Fruit fly (Drosophila melanogaster) whole organism, embryonic: ENCODE data around the gene Mgat4b.

Source experiments
- Aef1 ChIP-seq: fragments of 200-800 bp; sonication (Bioruptor generic); IDR thresholded peaks from 3 replicates; pipeline ENCODE4 v1.3.6; 2022; ENCODE audit warnings: missing biosample characterization, missing genetic modification characterization
- Antp ChIP-seq: fragments of 200-800 bp; sonication (Bioruptor generic); optimal IDR thresholded peaks from 3 replicates; lab custom pipeline; 2016; ENCODE audit warnings: missing biosample characterization, missing genetic modification characterization
- CG10209 ChIP-seq: fragments of 200-800 bp; sonication (Bioruptor generic); optimal IDR thresholded peaks from 3 replicates; lab custom pipeline; 2017; ENCODE audit warnings: missing biosample characterization, mild to moderate bottlenecking, missing genetic modification characterization, missing genetic modification reagents
- CG10654 ChIP-seq: fragments of 200-800 bp; sonication (Bioruptor generic); optimal IDR thresholded peaks from 2 replicates; lab custom pipeline; 2016; ENCODE audit warnings: missing biosample characterization, missing genetic modification characterization
- CG1233 ChIP-seq: fragments of 200-800 bp; sonication (Bioruptor generic); optimal IDR thresholded peaks from 4 replicates; lab custom pipeline; 2018; ENCODE audit warnings: missing biosample characterization, mild to moderate bottlenecking, missing genetic modification characterization
- CG12391 ChIP-seq: fragments of 200-800 bp; sonication (Bioruptor generic); optimal IDR thresholded peaks from 3 replicates; lab custom pipeline; 2018; ENCODE audit warnings: missing biosample characterization, mild to moderate bottlenecking, missing genetic modification characterization, moderate library complexity
- CG12769 ChIP-seq: fragments of 200-800 bp; sonication (Bioruptor generic); optimal IDR thresholded peaks from 2 replicates; lab custom pipeline; 2019; ENCODE audit warnings: missing biosample characterization, mild to moderate bottlenecking, missing genetic modification characterization, moderate library complexity
- CG1529 ChIP-seq: fragments of 200-800 bp; sonication (Bioruptor generic); optimal IDR thresholded peaks from 3 replicates; lab custom pipeline; 2018; ENCODE audit warnings: missing biosample characterization, missing genetic modification characterization
- CG15696 ChIP-seq: fragments of 200-800 bp; sonication (Bioruptor generic); optimal IDR thresholded peaks from 2 replicates; lab custom pipeline; 2019; ENCODE audit warnings: missing biosample characterization, mild to moderate bottlenecking, missing genetic modification characterization, moderate library complexity
- CG1792 ChIP-seq: fragments of 200-800 bp; sonication (Bioruptor generic); optimal IDR thresholded peaks from 2 replicates; lab custom pipeline; 2016; ENCODE audit warnings: missing biosample characterization, missing genetic modification characterization
- CG18011 ChIP-seq: fragments of 200-800 bp; sonication (Bioruptor generic); optimal IDR thresholded peaks from 2 replicates; lab custom pipeline; 2017; ENCODE audit warnings: missing biosample characterization, missing genetic modification characterization, mild to moderate bottlenecking, moderate library complexity, missing genotype
- CG2202 ChIP-seq: fragments of 200-800 bp; sonication (Bioruptor generic); optimal IDR thresholded peaks from 2 replicates; lab custom pipeline; 2018; ENCODE audit warnings: missing biosample characterization, mild to moderate bottlenecking, missing genetic modification characterization
- CG30403 ChIP-seq: fragments of 200-800 bp; sonication (Bioruptor generic); optimal IDR thresholded peaks from 3 replicates; lab custom pipeline; 2016; ENCODE audit warnings: missing biosample characterization, missing genetic modification characterization
- CG31224 ChIP-seq: fragments of 200-800 bp; sonication (Bioruptor generic); IDR thresholded peaks from 2 replicates; pipeline ENCODE4 v1.3.6; 2022; ENCODE audit warnings: missing biosample characterization, missing genetic modification characterization
- CG32532 ChIP-seq: fragments of 200-800 bp; sonication (Bioruptor generic); IDR thresholded peaks from 2 replicates; pipeline ENCODE4 v1.3.6; 2022; ENCODE audit warnings: missing biosample characterization, missing genetic modification characterization
- CG6175 ChIP-seq: fragments of 200-800 bp; sonication (Bioruptor generic); IDR thresholded peaks from 3 replicates; pipeline ENCODE4 v1.3.6; 2022; ENCODE audit warnings: missing biosample characterization, missing genetic modification characterization
- CG6272 ChIP-seq: fragments of 200-800 bp; sonication (Bioruptor generic); IDR thresholded peaks from 2 replicates; pipeline ENCODE4 v1.3.6; 2022; ENCODE audit warnings: missing biosample characterization, missing genetic modification characterization
- CG7357 ChIP-seq: fragments of 200-800 bp; sonication (Bioruptor generic); IDR thresholded peaks from 3 replicates; pipeline ENCODE4 v1.3.6; 2022; ENCODE audit warnings: missing biosample characterization, missing genetic modification characterization
- CG8388 ChIP-seq: fragments of 200-800 bp; sonication (Bioruptor generic); optimal IDR thresholded peaks from 2 replicates; lab custom pipeline; 2019; ENCODE audit warnings: missing biosample characterization, mild to moderate bottlenecking, missing genetic modification characterization, moderate library complexity
- CG8944 ChIP-seq: fragments of 200-800 bp; sonication (Bioruptor generic); optimal IDR thresholded peaks from 3 replicates; lab custom pipeline; 2016; ENCODE audit warnings: missing biosample characterization, missing genetic modification characterization
- CG9817 ChIP-seq: fragments of 200-800 bp; sonication (Bioruptor generic); optimal IDR thresholded peaks from 2 replicates; lab custom pipeline; 2018; ENCODE audit warnings: missing biosample characterization, mild to moderate bottlenecking, missing genetic modification characterization, moderate library complexity
- CTCF ChIP-seq: fragments of 200-800 bp; sonication (Bioruptor generic); optimal IDR thresholded peaks from 2 replicates; lab custom pipeline; 2017; ENCODE audit warnings: missing biosample characterization, mild to moderate bottlenecking, missing genetic modification characterization, moderate library complexity
- ERR ChIP-seq: fragments of 200-800 bp; sonication (Bioruptor generic); optimal IDR thresholded peaks from 2 replicates; lab custom pipeline; 2016; ENCODE audit warnings: missing biosample characterization, missing genetic modification characterization
- HmgD ChIP-seq: fragments of 200-800 bp; sonication (Bioruptor generic); optimal IDR thresholded peaks from 3 replicates; lab custom pipeline; 2016; ENCODE audit warnings: missing biosample characterization, missing genetic modification characterization
- Hmx ChIP-seq: fragments of 200-800 bp; sonication (Bioruptor generic); optimal IDR thresholded peaks from 2 replicates; lab custom pipeline; 2016; ENCODE audit warnings: missing biosample characterization, missing genetic modification characterization
- Lim3 ChIP-seq: fragments of 200-800 bp; sonication (Bioruptor generic); IDR thresholded peaks from 2 replicates; pipeline ENCODE4 v1.3.6; 2022; ENCODE audit warnings: missing biosample characterization, missing genetic modification characterization
- Ptx1 ChIP-seq: fragments of 200-800 bp; sonication (Bioruptor generic); IDR thresholded peaks from 2 replicates; pipeline ENCODE4 v1.3.6; 2022; ENCODE audit warnings: missing biosample characterization, missing genetic modification characterization
- Sox100B ChIP-seq: fragments of 200-800 bp; sonication (Bioruptor generic); optimal IDR thresholded peaks from 3 replicates; lab custom pipeline; 2018; ENCODE audit warnings: missing biosample characterization, mild to moderate bottlenecking, missing genetic modification characterization
- ac ChIP-seq: fragments of 200-800 bp; sonication (Bioruptor generic); optimal IDR thresholded peaks from 3 replicates; lab custom pipeline; 2017; ENCODE audit warnings: missing biosample characterization, mild to moderate bottlenecking, missing genetic modification characterization
- ase ChIP-seq: fragments of 200-800 bp; sonication (Bioruptor generic); IDR thresholded peaks from 3 replicates; pipeline ENCODE4 v1.3.6; 2022; ENCODE audit warnings: missing biosample characterization, missing genetic modification characterization
- bcd ChIP-seq: fragments of 200-800 bp; sonication (Bioruptor generic); optimal IDR thresholded peaks from 2 replicates; lab custom pipeline; 2017; ENCODE audit warnings: missing biosample characterization, mild to moderate bottlenecking, missing genetic modification characterization
- crp ChIP-seq, 2 experiments: fragments of 200-800 bp; sonication (Bioruptor generic); optimal IDR thresholded peaks; 2 replicates in 1 of 2; 3 replicates in 1 of 2; lab custom pipeline; 2017; ENCODE audit warnings: missing biosample characterization in 2 of 2, missing genetic modification characterization in 2 of 2, mild to moderate bottlenecking in 1 of 2, moderate library complexity in 1 of 2
- dan ChIP-seq: fragments of 200-800 bp; sonication (Bioruptor generic); IDR thresholded peaks from 2 replicates; pipeline ENCODE4 v1.3.6; 2022; ENCODE audit warnings: missing biosample characterization, missing genetic modification characterization
- ems ChIP-seq: fragments of 200-800 bp; sonication (Bioruptor generic); optimal IDR thresholded peaks from 3 replicates; lab custom pipeline; 2016; ENCODE audit warnings: missing biosample characterization, missing genetic modification characterization
- gce ChIP-seq: fragments of 200-800 bp; sonication (Bioruptor generic); IDR thresholded peaks from 3 replicates; pipeline ENCODE4 v1.3.6; 2022; ENCODE audit warnings: missing biosample characterization, missing genetic modification characterization
- gro ChIP-seq: fragments of 200-800 bp; sonication (Bioruptor generic); optimal IDR thresholded peaks from 2 replicates; lab custom pipeline; 2016; ENCODE audit warnings: missing biosample characterization, missing genetic modification characterization
- gsb ChIP-seq: fragments of 200-800 bp; sonication (Bioruptor generic); IDR thresholded peaks from 2 replicates; pipeline ENCODE4 v1.3.6; 2022; ENCODE audit warnings: missing biosample characterization, missing genetic modification characterization
- jumu ChIP-seq: fragments of 200-800 bp; sonication (Bioruptor generic); optimal IDR thresholded peaks from 3 replicates; lab custom pipeline; 2016; ENCODE audit warnings: missing biosample characterization, missing genetic modification characterization
- lilli ChIP-seq: fragments of 200-800 bp; sonication (Bioruptor generic); optimal IDR thresholded peaks from 3 replicates; lab custom pipeline; 2016; ENCODE audit warnings: missing biosample characterization, missing genetic modification characterization
- p53 ChIP-seq: fragments of 200-800 bp; sonication (Bioruptor generic); optimal IDR thresholded peaks from 2 replicates; lab custom pipeline; 2016; ENCODE audit warnings: missing biosample characterization, missing genetic modification characterization
- pb ChIP-seq: fragments of 200-800 bp; sonication (Bioruptor generic); optimal IDR thresholded peaks from 3 replicates; lab custom pipeline; 2016; ENCODE audit warnings: missing biosample characterization, missing genetic modification characterization
- pfk ChIP-seq: fragments of 200-800 bp; sonication (Bioruptor generic); optimal IDR thresholded peaks from 2 replicates; lab custom pipeline; 2018; ENCODE audit warnings: missing biosample characterization, mild to moderate bottlenecking, missing genetic modification characterization, moderate library complexity
- sens ChIP-seq: fragments of 200-800 bp; sonication (Bioruptor generic); peaks from one replicate; lab custom pipeline; 2016; ENCODE audit warnings: missing biosample characterization, missing genetic modification characterization
- seq ChIP-seq: fragments of 200-800 bp; sonication (Bioruptor generic); IDR thresholded peaks from 2 replicates; pipeline ENCODE4 v1.3.6; 2022; ENCODE audit warnings: missing biosample characterization, missing genetic modification characterization
- shn ChIP-seq: fragments of 200-800 bp; sonication (Bioruptor generic); optimal IDR thresholded peaks from 3 replicates; lab custom pipeline; 2016; ENCODE audit warnings: missing biosample characterization, missing genetic modification characterization
- slou ChIP-seq: fragments of 200-800 bp; sonication (Bioruptor generic); optimal IDR thresholded peaks from 3 replicates; lab custom pipeline; 2016; ENCODE audit warnings: missing biosample characterization, missing genetic modification characterization
- slp2 ChIP-seq: fragments of 200-800 bp; sonication (Bioruptor generic); optimal IDR thresholded peaks from 2 replicates; lab custom pipeline; 2016; ENCODE audit warnings: missing biosample characterization, missing genetic modification characterization
- sna ChIP-seq: fragments of 200-800 bp; sonication (Bioruptor generic); IDR thresholded peaks from 2 replicates; pipeline ENCODE4 v1.3.6; 2022; ENCODE audit warnings: missing biosample characterization, missing genetic modification characterization; ENCODE audit not compliant: partially characterized antibody
- sqz ChIP-seq: fragments of 200-800 bp; sonication (Bioruptor generic); optimal IDR thresholded peaks from 3 replicates; lab custom pipeline; 2018; ENCODE audit warnings: missing biosample characterization, mild to moderate bottlenecking, missing genetic modification characterization
- unc-4 ChIP-seq: fragments of 200-800 bp; sonication (Bioruptor generic); IDR thresholded peaks from 2 replicates; pipeline ENCODE4 v1.3.6; 2022; ENCODE audit warnings: missing biosample characterization, missing genetic modification characterization; ENCODE audit not compliant: partially characterized antibody

The Mgat4b gene

DNA sequence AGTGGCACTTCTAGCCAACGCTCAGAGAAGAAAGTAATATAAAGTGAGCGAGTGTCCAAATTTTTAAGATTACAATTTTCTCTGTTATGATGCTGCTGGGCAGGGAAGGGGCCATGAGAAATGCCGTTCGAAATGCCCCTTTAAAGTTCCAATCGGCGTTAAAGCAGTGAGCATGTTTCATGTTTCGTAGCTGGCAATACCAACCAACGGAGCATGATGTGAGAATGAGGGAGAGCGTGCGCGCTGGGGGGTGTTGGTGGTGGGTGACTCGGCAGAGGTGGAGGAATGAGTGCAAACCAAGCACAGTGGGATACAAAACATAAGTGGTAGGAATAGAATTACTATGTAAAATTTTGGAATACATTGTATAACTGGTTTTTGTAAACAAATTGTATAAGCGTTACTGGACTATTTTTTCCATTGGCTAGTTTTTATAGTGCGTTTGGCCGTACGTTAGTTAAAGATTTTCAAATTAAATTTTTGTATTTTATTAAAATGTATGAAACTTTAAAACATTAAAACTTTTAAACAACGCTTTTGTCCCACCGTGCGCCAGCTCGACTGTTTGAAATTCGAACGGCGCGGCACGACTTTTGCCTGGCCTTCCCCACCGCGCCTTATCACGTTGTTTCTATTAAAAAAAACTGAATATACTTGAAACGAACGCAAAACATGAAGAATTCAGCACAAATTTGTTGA lies 9.8 kb downstream of the Mgat4b start (continued):
- TF ChIP-seq CG6272 (GFP tag; lab: Robert Waterston, UW) (peak; percentile 99), gro (GFP tag; lab: Kevin White, UChicago) (peak; percentile 99), CG12769 (tag; lab: Kevin White, UChicago) (peak; percentile 97), ERR (peak; percentile 98), CG2202 (tag; lab: Kevin White, UChicago) (peak; percentile 99), CG12391 (tag; lab: Kevin White, UChicago) (peak; percentile 100), CG31224 (peak; percentile 99), CG1233 (GFP tag; lab: Kevin White, UChicago) (peak; percentile 100), CG18011 (GFP tag; lab: Kevin White, UChicago) (peak; percentile 94), CG6175 (peak; percentile 99), Antp (peak; percentile 98), dan (GFP tag; lab: Robert Waterston, UW) (peak; percentile 96; the same call in 1 of the 2 replicates), HmgD (GFP tag; lab: Kevin White, UChicago) (peak; percentile 97), CG1529 (peak; percentile 100), CG10209 (GFP tag; lab: Kevin White, UChicago) (peak; percentile 100), seq (GFP tag; lab: Robert Waterston, UW) (peak; percentile 100), jumu (peak; percentile 99), Lim3 (GFP tag; lab: Robert Waterston, UW) (peak; percentile 99), CG15696 (peak; percentile 100), ems (GFP tag; lab: Kevin White, UChicago) (peak; percentile 99), shn (GFP tag; lab: Kevin White, UChicago) (peak; percentile 99), Aef1 (GFP tag; lab: Robert Waterston, UW) (peak; percentile 99), CG8388 (GFP tag; lab: Kevin White, UChicago) (peak; percentile 99), bcd (GFP tag; lab: Kevin White, UChicago) (peak; percentile 100), sna (GFP tag; lab: Robert Waterston, UW) (peak; percentile 49; the same call in 1 of the 2 replicates), gce (GFP tag; lab: Robert Waterston, UW) (peak; percentile 99), CG1792 (peak; percentile 98), CG10654 (GFP tag; lab: Kevin White, UChicago) (peak; percentile 99), slou (peak; percentile 100), p53 (peak; percentile 96), sens (GFP tag; lab: Kevin White, UChicago) (peak; percentile 100), slp2 (peak; percentile 99), pfk (peak; percentile 83), pb (GFP tag; lab: Kevin White, UChicago) (peak; percentile 98), Ptx1 (GFP tag; lab: Robert Waterston, UW) (peak; percentile 100), Sox100B (peak; percentile 100), CG8944 (GFP tag; lab: Kevin White, UChicago) (peak; percentile 98), unc-4 (no peak), CTCF (GFP tag; lab: Kevin White, UChicago) (peak; percentile 82), lilli (peak; percentile 100), gsb (GFP tag; lab: Robert Waterston, UW) (peak; percentile 100), Hmx (GFP tag; lab: Kevin White, UChicago) (peak; percentile 98), ase (GFP tag; lab: Robert Waterston, UW) (peak; percentile 99), sqz (GFP tag; lab: Kevin White, UChicago) (peak; percentile 100), CG30403 (peak; percentile 100), ac (GFP tag; lab: Kevin White, UChicago) (peak; percentile 99), CG32532 (peak; percentile 100), crp (GFP tag; optimal IDR thresholded peaks at IDR 0.05; lab: Kevin White, UChicago) (peak; percentile 22 to 79), CG9817 (tag; lab: Kevin White, UChicago) (peak; percentile 100), CG7357 (GFP tag; lab: Robert Waterston, UW) (peak; percentile 99)
